Fruit fly (Drosophila melanogaster): ENCODE measurements around the gene Polr2J.

Polr2J gene

DNA sequence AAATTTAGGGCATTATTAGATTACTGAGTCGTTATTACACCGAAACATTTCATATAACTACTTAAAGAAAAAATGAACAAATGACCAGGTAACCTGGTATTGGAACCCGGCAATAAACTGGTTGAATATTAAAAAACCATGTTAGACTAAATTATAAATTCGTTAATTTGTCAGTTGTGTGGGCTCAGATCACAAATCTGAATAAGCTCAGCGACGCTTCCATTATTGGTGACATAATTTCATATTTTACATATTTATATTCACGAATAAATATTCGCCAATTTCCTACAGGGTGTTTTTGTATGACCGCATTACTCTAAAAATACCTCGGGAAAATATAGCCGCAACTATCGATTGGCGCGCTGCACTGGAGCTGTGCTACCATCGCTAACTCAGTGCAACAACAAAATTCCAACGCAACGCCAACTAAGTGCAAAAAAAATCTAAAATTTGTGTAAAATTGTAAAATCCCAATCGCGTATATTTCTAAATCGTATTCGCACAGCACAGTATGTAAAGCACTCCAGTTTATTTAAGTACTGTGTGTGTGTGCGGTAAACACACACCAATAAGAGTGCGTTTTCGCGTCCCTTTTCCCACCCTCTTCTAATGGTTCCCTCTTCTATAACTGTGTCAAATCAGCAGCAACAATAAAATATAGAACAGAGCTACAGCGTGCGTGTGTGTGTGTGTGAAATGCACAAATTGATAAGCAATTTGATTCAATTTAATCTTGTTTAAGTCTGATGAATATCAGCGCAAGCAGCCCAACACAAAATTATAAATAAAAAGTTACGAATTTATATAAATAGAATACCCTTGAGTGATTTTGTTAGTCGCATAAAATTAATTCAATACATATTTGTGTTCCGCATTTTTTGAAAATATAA is 25.6 kb downstream of the Polr2J start, which contains the start of gene CLIP-190 (continued):
- TF ChIP-seq psq (GFP tag; optimal IDR thresholded peaks at IDR 0.05) (no peak), zfh2 (GFP tag; optimal IDR thresholded peaks at IDR 0.05) (peak; percentile 4), crol (GFP tag; IDR thresholded peaks at IDR 0.05) (peak; percentile 81), sens-2 (GFP tag; IDR thresholded peaks at IDR 0.05) (no peak), HLHmδ (GFP tag; optimal IDR thresholded peaks at IDR 0.05) (no peak), CG4820 (GFP tag; optimal IDR thresholded peaks at IDR 0.05) (no peak), dmrt99B (tag; optimal IDR thresholded peaks at IDR 0.05) (no peak), gcm2 (GFP tag; optimal IDR thresholded peaks at IDR 0.05) (no peak), HLH4C (GFP tag; IDR thresholded peaks at IDR 0.05; ENCODE audit: partially characterized antibody) (peak; percentile 28; the same call in 2 of the 3 replicates), caup (GFP tag; optimal IDR thresholded peaks at IDR 0.05; ENCODE audit: severe bottlenecking) (no peak), yki (optimal IDR thresholded peaks at IDR 0.05) (no peak), gem (tag; optimal IDR thresholded peaks at IDR 0.05) (no peak), CG7271 (tag; optimal IDR thresholded peaks at IDR 0.05) (no peak), fd96Cb (tag; optimal IDR thresholded peaks at IDR 0.05) (no peak), dm (GFP tag; optimal IDR thresholded peaks at IDR 0.05) (peak; percentile 3), grn (GFP tag; optimal IDR thresholded peaks at IDR 0.05) (peak; percentile 14), exex (tag; optimal IDR thresholded peaks at IDR 0.05) (no peak), onecut (GFP tag; IDR thresholded peaks at IDR 0.05) (no peak), YL-1 (GFP tag; optimal IDR thresholded peaks at IDR 0.05) (no peak), CG3995 (GFP tag; optimal IDR thresholded peaks at IDR 0.05) (peak; percentile 16), Lhr (GFP tag; optimal IDR thresholded peaks at IDR 0.05) (no peak), Antp (GFP tag; optimal IDR thresholded peaks at IDR 0.05) (peak; percentile 39), tgo (GFP tag; IDR thresholded peaks at IDR 0.05) (0 out of 3 replicates have a peak, but pooled peaks have one; percentile 20), Nf-YB (GFP tag; optimal IDR thresholded peaks at IDR 0.05) (no peak), CG15696 (tag; optimal IDR thresholded peaks at IDR 0.05) (no peak), cg (GFP tag; optimal IDR thresholded peaks at IDR 0.05) (peak; percentile 62), CG4730 (GFP tag; IDR thresholded peaks at IDR 0.05) (no peak), CG7357 (GFP tag; IDR thresholded peaks at IDR 0.05) (no peak), chm (GFP tag; IDR thresholded peaks at IDR 0.05) (no peak), CG9215 (GFP tag; IDR thresholded peaks at IDR 0.05) (no peak), Nf-YA (GFP tag; IDR thresholded peaks at IDR 0.05) (no peak), CG7745 (tag; optimal IDR thresholded peaks at IDR 0.05) (no peak), aop (GFP tag; IDR thresholded peaks at IDR 0.05) (no peak), sd (tag; optimal IDR thresholded peaks at IDR 0.05) (peak; percentile 56), CG4328 (GFP tag; optimal IDR thresholded peaks at IDR 0.05) (no peak), Atf3 (GFP tag; optimal IDR thresholded peaks at IDR 0.05) (no peak), Hr3 (GFP tag; optimal IDR thresholded peaks at IDR 0.05) (no peak), CG10654 (GFP tag; optimal IDR thresholded peaks at IDR 0.05) (no peak), dimm (GFP tag; IDR thresholded peaks at IDR 0.05) (no peak), CG31224 (GFP tag; IDR thresholded peaks at IDR 0.05) (no peak), CG18599 (GFP tag; optimal IDR thresholded peaks at IDR 0.05) (no peak), fd64A (GFP tag; optimal IDR thresholded peaks at IDR 0.05) (no peak), Pdp1 (GFP tag; optimal IDR thresholded peaks at IDR 0.05) (peak in 1 of 2 experiments; percentile 65), crc (GFP tag; optimal IDR thresholded peaks at IDR 0.05) (no peak), Blimp-1 (GFP tag; optimal IDR thresholded peaks at IDR 0.05) (no peak), CG15269 (tag; optimal IDR thresholded peaks at IDR 0.05) (no peak), CG8290 (GFP tag; optimal IDR thresholded peaks at IDR 0.05) (no peak), CG8290 (tag; optimal IDR thresholded peaks at IDR 0.05) (peak in 1 of 2 experiments; percentile 54), bab2 (GFP tag; optimal IDR thresholded peaks at IDR 0.05) (no peak), mld (GFP tag; IDR thresholded peaks at IDR 0.05; ENCODE audit: partially characterized antibody) (no peak)
